Fruit fly (Drosophila melanogaster) whole organism, adult: Measurements from ENCODE around the gene noc.

ENCODE experiments used
- CG11617 ChIP-seq: fragments of 200-800 bp; sonication (Bioruptor generic); optimal IDR thresholded peaks from 2 replicates; lab custom pipeline; 2017; ENCODE audit warnings: mild to moderate bottlenecking, missing biosample characterization, missing genetic modification reagents, missing genetic modification characterization
- CG12768 ChIP-seq: fragments of 200-800 bp; sonication (Bioruptor generic); optimal IDR thresholded peaks from 2 replicates; lab custom pipeline; 2017; ENCODE audit warnings: missing biosample characterization, missing genetic modification characterization, mild to moderate bottlenecking, moderate library complexity, missing genetic modification reagents
- CG14711 ChIP-seq: fragments of 200-800 bp; sonication (Bioruptor generic); optimal IDR thresholded peaks from 2 replicates; lab custom pipeline; 2018; ENCODE audit warnings: missing biosample characterization, mild to moderate bottlenecking, missing genetic modification characterization, moderate library complexity
- CG1620 ChIP-seq: fragments of 200-800 bp; sonication (Bioruptor generic); optimal IDR thresholded peaks from 2 replicates; lab custom pipeline; 2016; ENCODE audit warnings: missing biosample characterization, missing genetic modification characterization
- CG33017 ChIP-seq: fragments of 200-800 bp; sonication (Bioruptor generic); optimal IDR thresholded peaks from 2 replicates; lab custom pipeline; 2018; ENCODE audit warnings: missing biosample characterization, mild to moderate bottlenecking, missing genetic modification characterization, moderate library complexity
- CG5204 ChIP-seq: fragments of 200-800 bp; sonication (Bioruptor generic); optimal IDR thresholded peaks from 2 replicates; lab custom pipeline; 2016; ENCODE audit warnings: missing biosample characterization, missing genetic modification characterization
- CG7045 ChIP-seq: fragments of 200-800 bp; sonication (Bioruptor generic); optimal IDR thresholded peaks from 2 replicates; lab custom pipeline; 2017; ENCODE audit warnings: missing biosample characterization, mild to moderate bottlenecking, missing genetic modification characterization
- CG7101 ChIP-seq: fragments of 200-800 bp; sonication (Bioruptor generic); optimal IDR thresholded peaks from 2 replicates; lab custom pipeline; 2018; ENCODE audit warnings: missing biosample characterization, mild to moderate bottlenecking, missing genetic modification characterization, moderate library complexity
- Clk ChIP-seq: fragments of 200-800 bp; sonication (Bioruptor generic); optimal IDR thresholded peaks from 2 replicates; lab custom pipeline; 2017; ENCODE audit warnings: missing biosample characterization, missing genetic modification characterization
- Crg-1 ChIP-seq: fragments of 200-800 bp; sonication (Bioruptor generic); optimal IDR thresholded peaks from 2 replicates; lab custom pipeline; 2016; ENCODE audit warnings: missing biosample characterization, missing genetic modification characterization
- Hr96 ChIP-seq: fragments of 200-800 bp; sonication (Bioruptor generic); optimal IDR thresholded peaks from 2 replicates; lab custom pipeline; 2016; ENCODE audit warnings: missing biosample characterization, missing genetic modification characterization
- Mnt ChIP-seq: fragments of 200-800 bp; sonication (Bioruptor generic); optimal IDR thresholded peaks from 2 replicates; lab custom pipeline; 2016; ENCODE audit warnings: missing biosample characterization, mild to moderate bottlenecking, missing genetic modification characterization
- bab1 ChIP-seq: fragments of 200-800 bp; sonication (Bioruptor generic); optimal IDR thresholded peaks from 3 replicates; lab custom pipeline; 2019; ENCODE audit warnings: missing biosample characterization, mild to moderate bottlenecking, missing genetic modification characterization, moderate library complexity
- cic ChIP-seq: fragments of 200-800 bp; sonication (Bioruptor generic); optimal IDR thresholded peaks from 2 replicates; lab custom pipeline; 2017; ENCODE audit warnings: missing biosample characterization, mild to moderate bottlenecking, missing genetic modification characterization, moderate library complexity
- cnc ChIP-seq, 2 experiments: fragments of >200 bp; optimal IDR thresholded peaks; 2 replicates each; lab custom pipeline; 2017
- kay ChIP-seq: fragments of 200-800 bp; sonication (Bioruptor generic); peaks from one replicate; lab custom pipeline; 2016; ENCODE audit warnings: missing biosample characterization, missing genetic modification characterization, borderline replicate concordance
- ovo ChIP-seq: fragments of 200-800 bp; sonication (Bioruptor generic); optimal IDR thresholded peaks from 2 replicates; lab custom pipeline; 2016; ENCODE audit warnings: missing biosample characterization, missing genetic modification characterization
- pad ChIP-seq: fragments of 200-800 bp; sonication (Bioruptor generic); optimal IDR thresholded peaks from 3 replicates; lab custom pipeline; 2017; ENCODE audit warnings: missing biosample characterization, missing genetic modification characterization, mild to moderate bottlenecking, moderate library complexity, missing genetic modification reagents
- tj ChIP-seq: fragments of 200-800 bp; sonication (Bioruptor generic); optimal IDR thresholded peaks from 3 replicates; lab custom pipeline; 2017; ENCODE audit warnings: missing biosample characterization, mild to moderate bottlenecking, missing genetic modification characterization, moderate library complexity
- toe ChIP-seq: fragments of 200-800 bp; sonication (Bioruptor generic); optimal IDR thresholded peaks from 2 replicates; lab custom pipeline; 2016; ENCODE audit warnings: missing biosample characterization, missing genetic modification characterization

noc gene

DNA sequence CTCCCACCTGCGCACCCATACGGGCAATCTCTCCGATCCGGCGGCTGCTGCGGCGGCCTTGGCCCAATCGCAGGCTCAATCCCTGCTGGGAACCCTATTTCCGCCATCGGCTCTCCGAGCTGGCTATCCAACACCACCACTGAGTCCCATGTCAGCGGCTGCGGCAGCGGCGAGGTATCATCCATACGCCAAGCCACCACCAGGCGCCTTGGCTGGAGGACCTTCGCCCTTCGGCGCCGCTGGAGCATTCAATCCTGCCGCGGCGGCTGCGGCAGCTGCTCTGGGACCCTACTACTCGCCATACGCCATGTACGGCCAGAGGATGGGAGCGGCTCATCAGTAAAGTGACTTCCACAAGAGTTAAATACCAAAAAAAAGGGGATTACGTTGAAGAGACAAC lies 2.2 kb downstream of the noc start:
- TF ChIP-seq kay (GFP tag; lab: Kevin White, UChicago) (no peak), CG5204 (no peak), Hr96 (GFP tag; lab: Kevin White, UChicago) (no peak), CG7045 (GFP tag; lab: Kevin White, UChicago) (no peak), CG33017 (tag; lab: Kevin White, UChicago) (no peak), toe (GFP tag; lab: Kevin White, UChicago) (no peak), tj (GFP tag; lab: Kevin White, UChicago) (no peak), pad (GFP tag; lab: Kevin White, UChicago) (no peak), CG7101 (tag; lab: Kevin White, UChicago) (no peak), cnc (optimal IDR thresholded peaks at IDR 0.05; lab: Kevin White, UChicago) (no peak)

dm6 chr2L:14494930-14495351 lies 4.3 kb downstream of the noc start:
- TF ChIP-seq pad (GFP tag; lab: Kevin White, UChicago) (no peak), tj (GFP tag; lab: Kevin White, UChicago) (peak; percentile 72)

DNA sequence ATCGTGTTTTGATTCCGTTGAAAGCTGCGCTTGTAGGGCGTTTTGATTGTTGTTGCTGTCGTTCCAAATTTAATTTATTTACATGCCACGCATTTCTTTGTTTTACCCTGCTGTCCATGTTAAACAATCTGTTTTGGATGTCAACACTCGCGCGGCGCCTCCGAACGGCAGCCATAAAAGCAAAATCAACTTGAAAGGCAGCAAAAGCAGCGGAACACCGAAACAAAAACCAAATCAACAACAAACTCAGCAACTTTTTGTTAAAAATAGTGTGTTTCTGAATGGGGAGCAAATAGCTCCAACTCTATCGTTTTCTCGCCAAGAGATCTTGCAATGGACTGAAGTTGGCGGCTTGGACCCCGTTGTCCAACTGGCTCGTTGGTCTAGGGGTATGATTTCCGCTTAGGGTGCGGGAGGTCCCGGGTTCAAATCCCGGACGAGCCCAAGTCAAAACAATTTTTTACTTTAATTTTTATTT lies 4.9 kb downstream of the noc start:
- TF ChIP-seq ovo (no peak), CG11617 (GFP tag; lab: Kevin White, UChicago) (no peak), kay (GFP tag; lab: Kevin White, UChicago) (peak; percentile 63)

dm6 chr2L:14496348-14496747 lies 5.7 kb downstream of the noc start:
- no peak for TF ChIP-seq CG1620 (GFP tag; lab: Kevin White, UChicago)
- no peak for TF ChIP-seq tj (GFP tag; lab: Kevin White, UChicago)
- no peak for TF ChIP-seq cnc (optimal IDR thresholded peaks at IDR 0.05; lab: Kevin White, UChicago)
- TF ChIP-seq Clk (GFP tag; lab: Kevin White, UChicago): no peak
- TF ChIP-seq ovo: no peak
- TF ChIP-seq toe (GFP tag; lab: Kevin White, UChicago): no peak
- no peak for TF ChIP-seq CG5204
- no peak for TF ChIP-seq cic (GFP tag; lab: Kevin White, UChicago)
- TF ChIP-seq Mnt: no peak
- no peak for TF ChIP-seq kay (GFP tag; lab: Kevin White, UChicago)
- TF ChIP-seq bab1: no peak
- no peak for TF ChIP-seq CG12768
- TF ChIP-seq CG33017 (tag; lab: Kevin White, UChicago): no peak
- TF ChIP-seq pad (GFP tag; lab: Kevin White, UChicago): no peak

dm6 chr2L:14496892-14497291 lies 6.2 kb downstream of the noc start:
- TF ChIP-seq CG11617 (GFP tag; lab: Kevin White, UChicago) (no peak), Crg-1 (GFP tag; lab: Kevin White, UChicago) (no peak), CG33017 (tag; lab: Kevin White, UChicago) (no peak), pad (GFP tag; lab: Kevin White, UChicago) (no peak), CG5204 (no peak), CG12768 (no peak), CG7045 (GFP tag; lab: Kevin White, UChicago) (no peak), tj (GFP tag; lab: Kevin White, UChicago) (no peak), kay (GFP tag; lab: Kevin White, UChicago) (no peak), Mnt (no peak), Hr96 (GFP tag; lab: Kevin White, UChicago) (no peak), CG7101 (tag; lab: Kevin White, UChicago) (no peak), toe (GFP tag; lab: Kevin White, UChicago) (no peak), Clk (GFP tag; lab: Kevin White, UChicago) (no peak)

DNA sequence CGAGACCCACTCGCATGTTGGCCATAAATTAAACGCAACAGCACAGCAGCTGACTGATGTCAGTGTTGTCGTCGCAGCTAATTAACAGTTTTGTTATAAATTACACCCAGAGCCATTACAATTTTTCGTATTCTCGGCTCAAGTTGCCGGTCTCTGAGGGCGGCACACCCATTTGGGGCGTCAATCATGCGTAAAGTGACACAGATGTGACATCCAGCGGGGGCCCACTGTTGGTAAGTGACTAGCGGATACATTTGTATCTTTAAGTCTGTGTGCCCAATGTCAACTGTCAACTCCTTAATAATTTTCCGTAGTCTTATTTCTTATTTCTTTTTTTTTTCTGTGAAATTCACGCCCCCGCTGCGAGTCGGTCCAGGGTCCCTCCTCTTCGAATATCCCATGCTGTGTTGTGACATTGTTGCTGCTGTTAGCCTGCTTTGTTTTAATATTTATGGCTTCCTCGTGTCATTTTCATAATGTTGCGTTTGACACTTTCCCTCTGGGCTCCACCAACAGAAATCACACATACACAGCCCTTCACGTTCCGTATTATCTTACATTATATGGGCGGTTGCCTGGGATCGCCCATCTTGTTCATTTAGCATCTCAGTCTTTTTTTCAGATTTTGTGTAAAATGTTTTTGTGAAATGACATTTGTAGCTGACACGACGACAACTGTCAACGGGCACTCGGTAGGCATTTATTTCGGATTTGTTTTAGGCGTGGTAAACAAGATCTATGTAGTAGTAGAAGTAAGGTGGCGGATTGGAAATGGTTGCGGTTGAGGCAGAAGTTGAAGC lies 7.0 kb downstream of the noc start:
- TF ChIP-seq Crg-1 (GFP tag; lab: Kevin White, UChicago): no peak
- no peak for TF ChIP-seq cnc (optimal IDR thresholded peaks at IDR 0.05; lab: Kevin White, UChicago)
- no peak for TF ChIP-seq kay (GFP tag; lab: Kevin White, UChicago)
- TF ChIP-seq Hr96 (GFP tag; lab: Kevin White, UChicago): no peak
- no peak for TF ChIP-seq CG12768
- no peak for TF ChIP-seq Clk (GFP tag; lab: Kevin White, UChicago)
- no peak for TF ChIP-seq pad (GFP tag; lab: Kevin White, UChicago)

DNA sequence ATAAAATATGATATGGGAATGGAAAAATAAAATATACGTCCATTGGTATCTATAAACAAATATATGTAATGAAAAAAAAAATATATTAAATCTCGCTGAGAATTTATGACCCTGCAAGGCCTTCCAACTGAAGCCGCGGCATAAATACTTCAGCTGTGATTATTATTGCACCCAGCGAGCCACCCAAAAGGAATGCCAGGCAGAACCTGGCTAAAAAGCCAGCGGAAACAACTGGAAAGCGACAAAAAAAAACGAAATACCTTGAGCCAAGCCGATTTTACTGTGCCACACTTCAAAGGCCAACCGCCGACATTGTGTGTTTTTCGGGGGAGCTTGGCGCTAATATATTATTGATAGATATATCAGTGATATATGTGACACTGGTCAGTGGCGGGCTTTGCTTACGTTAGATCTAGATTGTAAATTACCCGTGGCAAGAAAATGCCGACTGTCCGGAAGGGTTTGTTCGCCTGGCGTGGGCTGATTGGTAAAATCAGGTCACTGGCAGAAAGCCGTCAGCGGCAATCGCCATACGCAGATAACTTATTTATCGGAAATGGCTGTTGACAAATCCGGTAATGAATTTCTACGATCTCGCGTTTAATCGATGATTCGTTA lies 7.9 kb downstream of the noc start:
- no peak for TF ChIP-seq Mnt
- no peak for TF ChIP-seq bab1
- no peak for TF ChIP-seq tj (GFP tag; lab: Kevin White, UChicago)
- TF ChIP-seq Crg-1 (GFP tag; lab: Kevin White, UChicago): no peak
- TF ChIP-seq CG14711 (tag; lab: Kevin White, UChicago): no peak
- no peak for TF ChIP-seq Hr96 (GFP tag; lab: Kevin White, UChicago)
- TF ChIP-seq CG33017 (tag; lab: Kevin White, UChicago): no peak
- no peak for TF ChIP-seq CG5204
- no peak for TF ChIP-seq Clk (GFP tag; lab: Kevin White, UChicago)
- TF ChIP-seq CG12768: no peak
- TF ChIP-seq toe (GFP tag; lab: Kevin White, UChicago): no peak
- TF ChIP-seq CG7045 (GFP tag; lab: Kevin White, UChicago): no peak
- no peak for TF ChIP-seq ovo
- no peak for TF ChIP-seq pad (GFP tag; lab: Kevin White, UChicago)
- no peak for TF ChIP-seq kay (GFP tag; lab: Kevin White, UChicago)
- no peak for TF ChIP-seq cic (GFP tag; lab: Kevin White, UChicago)
- TF ChIP-seq cnc (optimal IDR thresholded peaks at IDR 0.05; lab: Kevin White, UChicago): no peak
